Comparison of ENCODE assay signal across 1 fruit fly cellular context in genomic region chrX:12734354-12734709, dm6.
A peak's percentile ranks its signal among the peaks of the same experiment; 100 is the strongest.
TF ChIP-seq lines count a peak whose summit lies in the region.

No protein-coding gene starts in this region.

TF ChIP-seq in whole organism, embryonic, 481 proteins besides CTCF, POLR2A, EP300 and RAD21 (continued from another document):
- TF ChIP-seq CG2199 (GFP tag; IDR thresholded peaks at IDR 0.05; lab: Robert Waterston, UW) (0 out of 3 replicates have a peak, but pooled peaks have one; percentile 26), chinmo (GFP tag; IDR thresholded peaks at IDR 0.05; lab: Robert Waterston, UW; ENCODE audit: partially characterized antibody) (peak; percentile 27; the same call in 1 of the 4 replicates), CG3726 (GFP tag; IDR thresholded peaks at IDR 0.05; lab: Robert Waterston, UW) (no peak), HmgZ (tag; optimal IDR thresholded peaks at IDR 0.05; lab: Kevin White, UChicago) (no peak), CG4617 (GFP tag; optimal IDR thresholded peaks at IDR 0.05; lab: Kevin White, UChicago; ENCODE audit: borderline replicate concordance) (no peak), Ets65A (GFP tag; lab: Kevin White, UChicago) (peak; percentile 5), CG14441 (GFP tag; IDR thresholded peaks at IDR 0.05; lab: Robert Waterston, UW) (0 out of 2 replicates have a peak, but pooled peaks have one; percentile 13), CG15269 (tag; optimal IDR thresholded peaks at IDR 0.05; lab: Kevin White, UChicago) (no peak), ftz-f1 (GFP tag; optimal IDR thresholded peaks at IDR 0.05; lab: Kevin White, UChicago) (no peak), Mad (GFP tag; optimal IDR thresholded peaks at IDR 0.05; lab: Kevin White, UChicago) (no peak), crc (GFP tag; optimal IDR thresholded peaks at IDR 0.05; lab: Kevin White, UChicago) (no peak), CG11456 (GFP tag; IDR thresholded peaks at IDR 0.05; lab: Robert Waterston, UW) (no peak), Oaz (GFP tag; IDR thresholded peaks at IDR 0.05; lab: Robert Waterston, UW) (no peak), CG4854 (GFP tag; optimal IDR thresholded peaks at IDR 0.05; lab: Kevin White, UChicago) (no peak), CG18262 (tag; optimal IDR thresholded peaks at IDR 0.05; lab: Kevin White, UChicago) (no peak), otp (GFP tag; IDR thresholded peaks at IDR 0.05; lab: Robert Waterston, UW) (peak; percentile 34; the same call in 1 of the 3 replicates), Rx (GFP tag; IDR thresholded peaks at IDR 0.05; lab: Robert Waterston, UW) (peak; percentile 19; the same call in 1 of the 2 replicates), dimm (GFP tag; IDR thresholded peaks at IDR 0.05; lab: Robert Waterston, UW) (0 out of 2 replicates have a peak, but pooled peaks have one; percentile 19), MBD-R2 (GFP tag; IDR thresholded peaks at IDR 0.05; lab: Robert Waterston, UW) (no peak), eyg (GFP tag; optimal IDR thresholded peaks at IDR 0.05; lab: Kevin White, UChicago) (peak; percentile 2), CG5953 (GFP tag; IDR thresholded peaks at IDR 0.05; lab: Robert Waterston, UW) (0 out of 2 replicates have a peak, but pooled peaks have one; percentile 55), Med (GFP tag; lab: Kevin White, UChicago) (peak; percentile 74), prd (optimal IDR thresholded peaks at IDR 0.05; lab: Kevin White, UChicago) (no peak), prd (GFP tag; IDR thresholded peaks at IDR 0.05; lab: Robert Waterston, UW) (peak; percentile 6; the same call in 2 of the 3 replicates), ci (GFP tag; IDR thresholded peaks at IDR 0.05; lab: Robert Waterston, UW) (peak; percentile 12; the same call in 1 of the 3 replicates), CG32772 (GFP tag; IDR thresholded peaks at IDR 0.05; lab: Robert Waterston, UW) (peak; percentile 63), ap (GFP tag; IDR thresholded peaks at IDR 0.05; lab: Robert Waterston, UW) (0 out of 2 replicates have a peak, but pooled peaks have one; percentile 20), gro (GFP tag; optimal IDR thresholded peaks at IDR 0.05; lab: Kevin White, UChicago) (peak; percentile 46)
TF ChIP-seq in whole organism, embryonic: peak in this region for 26.
